Fruit fly (Drosophila melanogaster) whole organism, pupa: ENCODE results near the gene MED27.
A peak's percentile ranks its signal among the peaks of the same experiment; 100 is the strongest.

Experiments
- CG10348 ChIP-seq: fragments of 200-800 bp; sonication (Bioruptor generic); IDR thresholded peaks from 2 replicates; pipeline ENCODE4 v1.3.6; 2022; ENCODE audit warnings: missing biosample characterization, missing genetic modification characterization
- CG12605 ChIP-seq: fragments of 200-800 bp; sonication (Bioruptor generic); IDR thresholded peaks from 2 replicates; pipeline ENCODE4 v1.3.6; 2022; ENCODE audit warnings: missing biosample characterization, missing genetic modification characterization
- CG13204 ChIP-seq: fragments of 200-800 bp; sonication (Bioruptor generic); optimal IDR thresholded peaks from 2 replicates; lab custom pipeline; 2018; ENCODE audit warnings: missing biosample characterization, mild to moderate bottlenecking, missing genetic modification characterization, moderate library complexity
- CG14655 ChIP-seq: fragments of 200-800 bp; sonication (Bioruptor generic); optimal IDR thresholded peaks from 3 replicates; lab custom pipeline; 2017; ENCODE audit warnings: mild to moderate bottlenecking, missing biosample characterization, missing genetic modification reagents, missing genetic modification characterization
- CG15710 ChIP-seq: fragments of 200-800 bp; sonication (Bioruptor generic); optimal IDR thresholded peaks from 2 replicates; lab custom pipeline; 2018; ENCODE audit warnings: missing biosample characterization, mild to moderate bottlenecking, missing genetic modification characterization, moderate library complexity
- CG17806 ChIP-seq: fragments of 200-800 bp; sonication (Bioruptor generic); optimal IDR thresholded peaks from 2 replicates; lab custom pipeline; 2018; ENCODE audit warnings: missing biosample characterization, mild to moderate bottlenecking, missing genetic modification characterization, moderate library complexity
- CG32121 ChIP-seq: fragments of 200-800 bp; sonication (Bioruptor generic); IDR thresholded peaks from 2 replicates; pipeline ENCODE4 v1.3.6; 2022; ENCODE audit warnings: missing biosample characterization, missing genetic modification characterization
- CG34367 ChIP-seq: fragments of 200-800 bp; sonication (Bioruptor generic); optimal IDR thresholded peaks from 2 replicates; lab custom pipeline; 2018; ENCODE audit warnings: missing biosample characterization, mild to moderate bottlenecking, missing genetic modification characterization
- CG4496 ChIP-seq: fragments of 200-800 bp; sonication (Bioruptor generic); IDR thresholded peaks from 3 replicates; pipeline ENCODE4 v1.3.6; 2022; ENCODE audit warnings: missing biosample characterization, missing genetic modification characterization
- CG8159 ChIP-seq: fragments of 200-800 bp; sonication (Bioruptor generic); optimal IDR thresholded peaks from 3 replicates; lab custom pipeline; 2018; ENCODE audit warnings: missing biosample characterization, mild to moderate bottlenecking, missing genetic modification characterization, moderate library complexity
- CG8301 ChIP-seq: fragments of 200-800 bp; sonication (Bioruptor generic); optimal IDR thresholded peaks from 2 replicates; lab custom pipeline; 2018; ENCODE audit warnings: missing biosample characterization, mild to moderate bottlenecking, missing genetic modification characterization
- CG9948 ChIP-seq: fragments of 200-800 bp; sonication (Bioruptor generic); optimal IDR thresholded peaks from 2 replicates; lab custom pipeline; 2018; ENCODE audit warnings: missing biosample characterization, mild to moderate bottlenecking, missing genetic modification characterization, moderate library complexity
- D1 ChIP-seq: fragments of 200-800 bp; sonication (Bioruptor generic); optimal IDR thresholded peaks from 2 replicates; lab custom pipeline; 2018; ENCODE audit warnings: missing biosample characterization, mild to moderate bottlenecking, missing genetic modification characterization, moderate library complexity
- EcR ChIP-seq: fragments of 200-800 bp; sonication (Bioruptor generic); optimal IDR thresholded peaks from 3 replicates; lab custom pipeline; 2019; ENCODE audit warnings: missing biosample characterization, missing genetic modification characterization, mild to moderate bottlenecking, moderate library complexity, missing genetic modification reagents
- Ets98B ChIP-seq: fragments of 200-800 bp; sonication (Bioruptor generic); IDR thresholded peaks from 2 replicates; pipeline ENCODE4 v1.3.6; 2022; ENCODE audit warnings: missing biosample characterization, missing genetic modification characterization
- Pif1A ChIP-seq: fragments of 200-800 bp; sonication (Bioruptor generic); optimal IDR thresholded peaks from 3 replicates; lab custom pipeline; 2016; ENCODE audit warnings: missing biosample characterization, missing genetic modification characterization
- Pif1B ChIP-seq: fragments of 200-800 bp; sonication (Bioruptor generic); optimal IDR thresholded peaks from 3 replicates; lab custom pipeline; 2016; ENCODE audit warnings: missing biosample characterization, missing genetic modification characterization
- Snoo ChIP-seq: fragments of 200-800 bp; sonication (Bioruptor generic); optimal IDR thresholded peaks from 3 replicates; lab custom pipeline; 2017; ENCODE audit warnings: missing biosample characterization, mild to moderate bottlenecking, missing genetic modification characterization, inconsistent platforms
- fd96Ca ChIP-seq: fragments of 200-800 bp; sonication (Bioruptor generic); IDR thresholded peaks from 3 replicates; pipeline ENCODE4 v1.3.6; 2022; ENCODE audit warnings: missing biosample characterization, missing genetic modification characterization
- gl ChIP-seq: fragments of 200-800 bp; sonication (Bioruptor generic); optimal IDR thresholded peaks from 2 replicates; lab custom pipeline; 2018; ENCODE audit warnings: missing biosample characterization, mild to moderate bottlenecking, missing genetic modification characterization
- rn ChIP-seq: fragments of 200-800 bp; sonication (Bioruptor generic); IDR thresholded peaks from 2 replicates; pipeline ENCODE4 v1.3.6; 2022; ENCODE audit warnings: missing biosample characterization, missing genetic modification characterization

MED27 gene

dm6 chr3R:5621714-5622405, 33.1 kb upstream of the MED27 start:
- TF ChIP-seq CG8301 (tag; lab: Kevin White, UChicago) (peak; percentile 4), CG14655 (peak; percentile 14), Snoo (tag; lab: Kevin White, UChicago) (no peak), CG17806 (tag; lab: Kevin White, UChicago) (no peak), CG34367 (tag; lab: Kevin White, UChicago) (peak; percentile 18), rn (GFP tag; lab: Robert Waterston, UW) (no peak), CG32121 (GFP tag; lab: Robert Waterston, UW) (no peak), EcR (GFP tag; lab: Kevin White, UChicago) (peak; percentile 94), D1 (tag; lab: Kevin White, UChicago) (no peak), CG8159 (tag; lab: Kevin White, UChicago) (peak; percentile 27), CG10348 (no peak), CG15710 (no peak), CG12605 (peak; percentile 50), Ets98B (no peak; the same call in 1 of the 2 replicates), fd96Ca (GFP tag; lab: Robert Waterston, UW) (0 out of 3 replicates have a peak, but pooled peaks have one; percentile 45), CG9948 (tag; lab: Kevin White, UChicago) (no peak), Pif1A (peak; percentile 4), Pif1B (GFP tag; lab: Kevin White, UChicago) (no peak), CG13204 (GFP tag; lab: Kevin White, UChicago) (peak; percentile 77), CG4496 (GFP tag; lab: Robert Waterston, UW) (peak; percentile 42; the same call in 1 of the 3 replicates), gl (tag; lab: Kevin White, UChicago) (peak; percentile 82)

dm6 chr3R:5622406-5622752, 32.6 kb upstream of the MED27 start:
- TF ChIP-seq CG17806 (tag; lab: Kevin White, UChicago) (no peak), CG15710 (no peak), Pif1B (GFP tag; lab: Kevin White, UChicago) (no peak), CG13204 (GFP tag; lab: Kevin White, UChicago) (no peak), CG8301 (tag; lab: Kevin White, UChicago) (no peak), fd96Ca (GFP tag; lab: Robert Waterston, UW) (no peak), D1 (tag; lab: Kevin White, UChicago) (no peak), Ets98B (no peak), CG8159 (tag; lab: Kevin White, UChicago) (no peak), Pif1A (no peak), CG4496 (GFP tag; lab: Robert Waterston, UW) (no peak)

dm6 chr3R:5622985-5623630, 31.8 kb upstream of the MED27 start:
- TF ChIP-seq CG8159 (tag; lab: Kevin White, UChicago) (no peak), Ets98B (no peak), D1 (tag; lab: Kevin White, UChicago) (no peak), rn (GFP tag; lab: Robert Waterston, UW) (no peak), Pif1B (GFP tag; lab: Kevin White, UChicago) (peak; percentile 38), CG14655 (no peak), fd96Ca (GFP tag; lab: Robert Waterston, UW) (no peak), CG9948 (tag; lab: Kevin White, UChicago) (no peak), Snoo (tag; lab: Kevin White, UChicago) (no peak), CG8301 (tag; lab: Kevin White, UChicago) (no peak), CG10348 (no peak), CG34367 (tag; lab: Kevin White, UChicago) (no peak), CG15710 (no peak), CG17806 (tag; lab: Kevin White, UChicago) (no peak), Pif1A (peak; percentile 21), CG13204 (GFP tag; lab: Kevin White, UChicago) (no peak), gl (tag; lab: Kevin White, UChicago) (peak; percentile 27), EcR (GFP tag; lab: Kevin White, UChicago) (peak; percentile 25), CG4496 (GFP tag; lab: Robert Waterston, UW) (no peak), CG32121 (GFP tag; lab: Robert Waterston, UW) (no peak), CG12605 (no peak)

dm6 chr3R:5624115-5624878, 30.6 kb upstream of the MED27 start, which contains the start of the genes Dph4, Spec2 and RpL13A:
Gene Dph4, minus strand, starts transcription at chr3R:5624125.
Gene Spec2, minus strand, starts transcription at chr3R:5624125.
Gene RpL13A, plus strand, starts transcription at chr3R:5624474.
- TF ChIP-seq CG8159 (tag; lab: Kevin White, UChicago): no peak
- TF ChIP-seq CG32121 (GFP tag; lab: Robert Waterston, UW): no peak
- TF ChIP-seq CG13204 (GFP tag; lab: Kevin White, UChicago): no peak
- TF ChIP-seq Snoo (tag; lab: Kevin White, UChicago): peak; percentile 94
- TF ChIP-seq CG8301 (tag; lab: Kevin White, UChicago): peak; percentile 42
- TF ChIP-seq gl (tag; lab: Kevin White, UChicago): peak; percentile 72
- TF ChIP-seq CG9948 (tag; lab: Kevin White, UChicago): peak; percentile 22
- TF ChIP-seq CG34367 (tag; lab: Kevin White, UChicago): peak; percentile 83
- TF ChIP-seq CG14655: no peak
- no peak for TF ChIP-seq CG12605
- TF ChIP-seq Pif1B (GFP tag; lab: Kevin White, UChicago): no peak
- no peak for TF ChIP-seq EcR (GFP tag; lab: Kevin White, UChicago)
- no peak for TF ChIP-seq Pif1A
- no peak for TF ChIP-seq rn (GFP tag; lab: Robert Waterston, UW)
- TF ChIP-seq CG4496 (GFP tag; lab: Robert Waterston, UW): no peak
- TF ChIP-seq CG15710: peak; percentile 63
- no peak for TF ChIP-seq fd96Ca (GFP tag; lab: Robert Waterston, UW)
- no peak for TF ChIP-seq CG10348
- TF ChIP-seq D1 (tag; lab: Kevin White, UChicago): no peak
- TF ChIP-seq Ets98B: no peak
- peak; percentile 34 for TF ChIP-seq CG17806 (tag; lab: Kevin White, UChicago)
